In the genomic region with DNA sequence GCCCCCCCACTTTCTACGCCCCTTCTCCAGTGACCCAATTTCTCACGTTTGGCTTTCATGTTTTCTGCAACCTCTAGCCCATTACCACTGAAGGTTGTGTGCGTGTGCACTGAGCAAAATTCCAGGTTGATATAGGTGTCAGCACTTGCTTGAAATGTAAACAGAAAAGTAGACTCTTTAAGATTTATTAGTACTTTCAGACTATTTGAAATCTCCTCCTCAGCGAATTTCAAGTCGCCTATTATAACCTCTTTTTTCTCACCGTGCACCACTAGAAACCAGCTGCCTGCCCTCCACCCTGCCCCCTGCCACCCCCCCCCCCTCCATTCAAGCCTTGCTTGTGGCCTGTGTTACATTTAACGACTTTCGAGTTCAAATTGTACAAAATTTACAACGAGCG, we compare ENCODE assay signal across 1 fruit fly cellular context.
A peak's percentile ranks its signal among the peaks of the same experiment; 100 is the strongest.
TF ChIP-seq lines count a peak whose summit lies in the region.

No protein-coding gene starts in this region.

TF ChIP-seq in whole organism, embryonic, 481 proteins besides CTCF, POLR2A, EP300 and RAD21 (continued from another document):
- TF ChIP-seq Deaf1 (tag; optimal IDR thresholded peaks at IDR 0.05; lab: Kevin White, UChicago) (no peak), Ptx1 (GFP tag; IDR thresholded peaks at IDR 0.05; lab: Robert Waterston, UW) (peak; percentile 60), az2 (GFP tag; optimal IDR thresholded peaks at IDR 0.05; lab: Kevin White, UChicago) (peak; percentile 37), CG12942 (GFP tag; optimal IDR thresholded peaks at IDR 0.05; lab: Kevin White, UChicago) (no peak), CG17385 (GFP tag; optimal IDR thresholded peaks at IDR 0.05; lab: Kevin White, UChicago) (peak; percentile 10), eyg (GFP tag; optimal IDR thresholded peaks at IDR 0.05; lab: Kevin White, UChicago) (no peak), ci (GFP tag; IDR thresholded peaks at IDR 0.05; lab: Robert Waterston, UW) (peak; percentile 75; the same call in 2 of the 3 replicates), CG30431 (GFP tag; optimal IDR thresholded peaks at IDR 0.05; lab: Kevin White, UChicago) (peak; percentile 38), Blimp-1 (GFP tag; optimal IDR thresholded peaks at IDR 0.05; lab: Kevin White, UChicago) (peak; percentile 52), chm (GFP tag; IDR thresholded peaks at IDR 0.05; lab: Robert Waterston, UW) (peak; percentile 58; the same call in 1 of the 2 replicates), Mrtf (GFP tag; IDR thresholded peaks at IDR 0.05; lab: Robert Waterston, UW) (peak; percentile 42; the same call in 1 of the 3 replicates), bbx (GFP tag; IDR thresholded peaks at IDR 0.05; lab: Robert Waterston, UW; ENCODE audit: partially characterized antibody) (no peak), CG3726 (GFP tag; IDR thresholded peaks at IDR 0.05; lab: Robert Waterston, UW) (peak; percentile 43; the same call in 1 of the 3 replicates), fru (optimal IDR thresholded peaks at IDR 0.05; lab: Kevin White, UChicago) (no peak), CG4328 (GFP tag; optimal IDR thresholded peaks at IDR 0.05; lab: Kevin White, UChicago) (no peak), kni (GFP tag; optimal IDR thresholded peaks at IDR 0.05; lab: Kevin White, UChicago) (no peak), CG16863 (GFP tag; optimal IDR thresholded peaks at IDR 0.05; lab: Kevin White, UChicago) (no peak), CG15011 (GFP tag; optimal IDR thresholded peaks at IDR 0.05; lab: Kevin White, UChicago) (no peak), lov (optimal IDR thresholded peaks at IDR 0.05; lab: Kevin White, UChicago) (no peak), lov (GFP tag; IDR thresholded peaks at IDR 0.05; lab: Robert Waterston, UW) (0 out of 3 replicates have a peak, but pooled peaks have one; percentile 40), chinmo (GFP tag; IDR thresholded peaks at IDR 0.05; lab: Robert Waterston, UW; ENCODE audit: partially characterized antibody) (no peak), corto (GFP tag; optimal IDR thresholded peaks at IDR 0.05; lab: Kevin White, UChicago) (no peak), cad (GFP tag; optimal IDR thresholded peaks at IDR 0.05; lab: Kevin White, UChicago) (no peak), CG32532 (GFP tag; IDR thresholded peaks at IDR 0.05; lab: Robert Waterston, UW) (0 out of 2 replicates have a peak, but pooled peaks have one; percentile 25), luna (GFP tag; optimal IDR thresholded peaks at IDR 0.05; lab: Kevin White, UChicago) (no peak), sima (GFP tag; optimal IDR thresholded peaks at IDR 0.05; lab: Kevin White, UChicago) (no peak), bsh (GFP tag; optimal IDR thresholded peaks at IDR 0.05; lab: Kevin White, UChicago) (peak in 1 of 2 experiments; percentile 65), gce (GFP tag; IDR thresholded peaks at IDR 0.05; lab: Robert Waterston, UW) (peak; percentile 54; the same call in 1 of the 3 replicates), dmrt11E (tag; optimal IDR thresholded peaks at IDR 0.05; lab: Kevin White, UChicago) (peak; percentile 60), Opbp (GFP tag; IDR thresholded peaks at IDR 0.05; lab: Robert Waterston, UW; ENCODE audit: partially characterized antibody) (no peak), zen (tag; optimal IDR thresholded peaks at IDR 0.05; lab: Kevin White, UChicago) (no peak), cg (GFP tag; optimal IDR thresholded peaks at IDR 0.05; lab: Kevin White, UChicago) (no peak), CG17829 (tag; optimal IDR thresholded peaks at IDR 0.05; lab: Kevin White, UChicago) (peak; percentile 38), lab (GFP tag; optimal IDR thresholded peaks at IDR 0.05; lab: Kevin White, UChicago) (peak; percentile 39), emc (GFP tag; optimal IDR thresholded peaks at IDR 0.05; lab: Kevin White, UChicago) (no peak), Dp (GFP tag; optimal IDR thresholded peaks at IDR 0.05; lab: Kevin White, UChicago) (no peak), croc (GFP tag; conservative IDR thresholded peaks at IDR 0.05; lab: Robert Waterston, UW) (peak; percentile 57), Dip2 (GFP tag; IDR thresholded peaks at IDR 0.05; lab: Robert Waterston, UW) (no peak), CG31224 (GFP tag; IDR thresholded peaks at IDR 0.05; lab: Robert Waterston, UW) (0 out of 2 replicates have a peak, but pooled peaks have one; percentile 24), CG16779 (GFP tag; IDR thresholded peaks at IDR 0.05; lab: Robert Waterston, UW) (no peak), Hsf (GFP tag; optimal IDR thresholded peaks at IDR 0.05; lab: Kevin White, UChicago) (no peak), org-1 (GFP tag; optimal IDR thresholded peaks at IDR 0.05; lab: Kevin White, UChicago) (peak; percentile 37), CG34224 (GFP tag; IDR thresholded peaks at IDR 0.05; lab: Robert Waterston, UW; ENCODE audit: partially characterized antibody) (no peak), aop (GFP tag; IDR thresholded peaks at IDR 0.05; lab: Robert Waterston, UW) (no peak), CG42726 (GFP tag; IDR thresholded peaks at IDR 0.05; lab: Robert Waterston, UW; ENCODE audit: partially characterized antibody) (no peak), CG4854 (GFP tag; optimal IDR thresholded peaks at IDR 0.05; lab: Kevin White, UChicago) (no peak), CG16813 (GFP tag; IDR thresholded peaks at IDR 0.05; lab: Robert Waterston, UW; ENCODE audit: partially characterized antibody) (no peak), CG18599 (GFP tag; optimal IDR thresholded peaks at IDR 0.05; lab: Kevin White, UChicago) (peak; percentile 48), CG10654 (GFP tag; optimal IDR thresholded peaks at IDR 0.05; lab: Kevin White, UChicago) (peak; percentile 27), CG17328 (GFP tag; IDR thresholded peaks at IDR 0.05; lab: Robert Waterston, UW) (peak; percentile 72), vvl (GFP tag; IDR thresholded peaks at IDR 0.05; lab: Robert Waterston, UW) (peak; percentile 62), crc (GFP tag; optimal IDR thresholded peaks at IDR 0.05; lab: Kevin White, UChicago) (no peak), p53 (GFP tag; optimal IDR thresholded peaks at IDR 0.05; lab: Kevin White, UChicago) (no peak), CG14050 (GFP tag; IDR thresholded peaks at IDR 0.05; lab: Robert Waterston, UW) (0 out of 3 replicates have a peak, but pooled peaks have one; percentile 23), Eip74EF (GFP tag; optimal IDR thresholded peaks at IDR 0.05; lab: Kevin White, UChicago) (no peak), CG18262 (tag; optimal IDR thresholded peaks at IDR 0.05; lab: Kevin White, UChicago) (peak; percentile 60), CG7786 (GFP tag; optimal IDR thresholded peaks at IDR 0.05; lab: Kevin White, UChicago) (no peak), psq (GFP tag; optimal IDR thresholded peaks at IDR 0.05; lab: Kevin White, UChicago) (no peak), knrl (GFP tag; IDR thresholded peaks at IDR 0.05; lab: Robert Waterston, UW; ENCODE audit: partially characterized antibody) (no peak), CG12769 (tag; optimal IDR thresholded peaks at IDR 0.05; lab: Kevin White, UChicago) (peak; percentile 19), CG12155 (GFP tag; optimal IDR thresholded peaks at IDR 0.05; lab: Kevin White, UChicago) (no peak), trh (GFP tag; optimal IDR thresholded peaks at IDR 0.05; lab: Kevin White, UChicago) (no peak), NFAT (GFP tag; IDR thresholded peaks at IDR 0.05; lab: Robert Waterston, UW) (no peak), insv (GFP tag; optimal IDR thresholded peaks at IDR 0.05; lab: Kevin White, UChicago) (no peak), trem (tag; optimal IDR thresholded peaks at IDR 0.05; lab: Kevin White, UChicago) (peak; percentile 7), zfh2 (GFP tag; optimal IDR thresholded peaks at IDR 0.05; lab: Kevin White, UChicago) (no peak), repo (GFP tag; optimal IDR thresholded peaks at IDR 0.05; lab: Kevin White, UChicago) (no peak), Bteb2 (GFP tag; optimal IDR thresholded peaks at IDR 0.05; lab: Kevin White, UChicago) (no peak), Chrac-16 (GFP tag; optimal IDR thresholded peaks at IDR 0.05; lab: Kevin White, UChicago) (peak; percentile 26), ab (GFP tag; optimal IDR thresholded peaks at IDR 0.05; lab: Kevin White, UChicago) (no peak), phol (tag; optimal IDR thresholded peaks at IDR 0.05; lab: Kevin White, UChicago) (peak; percentile 63), CG10431 (GFP tag; optimal IDR thresholded peaks at IDR 0.05; lab: Kevin White, UChicago) (no peak), Trl (optimal IDR thresholded peaks at IDR 0.05; lab: Kevin White, UChicago) (no peak), Trl (GFP tag; optimal IDR thresholded peaks at IDR 0.05; lab: Kevin White, UChicago) (no peak), CHES-1-like (GFP tag; optimal IDR thresholded peaks at IDR 0.05; lab: Kevin White, UChicago) (no peak), exex (tag; optimal IDR thresholded peaks at IDR 0.05; lab: Kevin White, UChicago) (no peak), Hr51 (GFP tag; optimal IDR thresholded peaks at IDR 0.05; lab: Kevin White, UChicago) (peak in 1 of 2 experiments; percentile 47), CG12744 (GFP tag; optimal IDR thresholded peaks at IDR 0.05; lab: Kevin White, UChicago) (no peak), pb (GFP tag; optimal IDR thresholded peaks at IDR 0.05; lab: Kevin White, UChicago) (no peak), CG17802 (tag; optimal IDR thresholded peaks at IDR 0.05; lab: Kevin White, UChicago) (no peak), schlank (tag; optimal IDR thresholded peaks at IDR 0.05; lab: Kevin White, UChicago) (no peak), dysf (GFP tag; IDR thresholded peaks at IDR 0.05; lab: Robert Waterston, UW) (peak; percentile 59; the same call in 2 of the 3 replicates), nom (GFP tag; optimal IDR thresholded peaks at IDR 0.05; lab: Kevin White, UChicago) (no peak), sim (GFP tag; IDR thresholded peaks at IDR 0.05; lab: Robert Waterston, UW) (no peak), gem (tag; optimal IDR thresholded peaks at IDR 0.05; lab: Kevin White, UChicago) (peak; percentile 64), tx (GFP tag; optimal IDR thresholded peaks at IDR 0.05; lab: Kevin White, UChicago) (no peak), CG9727 (GFP tag; optimal IDR thresholded peaks at IDR 0.05; lab: Kevin White, UChicago) (peak; percentile 32), Dip3 (GFP tag; optimal IDR thresholded peaks at IDR 0.05; lab: Kevin White, UChicago) (no peak), prd (optimal IDR thresholded peaks at IDR 0.05; lab: Kevin White, UChicago) (no peak), prd (GFP tag; IDR thresholded peaks at IDR 0.05; lab: Robert Waterston, UW) (peak; percentile 76), dmrt99B (tag; optimal IDR thresholded peaks at IDR 0.05; lab: Kevin White, UChicago) (peak; percentile 69), CG6791 (GFP tag; IDR thresholded peaks at IDR 0.05; lab: Robert Waterston, UW; ENCODE audit: partially characterized antibody) (no peak), CG9817 (tag; optimal IDR thresholded peaks at IDR 0.05; lab: Kevin White, UChicago) (no peak), CG10959 (GFP tag; IDR thresholded peaks at IDR 0.05; lab: Robert Waterston, UW) (peak; percentile 64), ase (GFP tag; IDR thresholded peaks at IDR 0.05; lab: Robert Waterston, UW) (peak; percentile 59), ara (GFP tag; IDR thresholded peaks at IDR 0.05; lab: Robert Waterston, UW) (peak; percentile 58; the same call in 1 of the 2 replicates), CG18011 (GFP tag; optimal IDR thresholded peaks at IDR 0.05; lab: Kevin White, UChicago) (no peak), CG4424 (GFP tag; optimal IDR thresholded peaks at IDR 0.05; lab: Kevin White, UChicago) (peak; percentile 58), salm (tag; optimal IDR thresholded peaks at IDR 0.05; lab: Kevin White, UChicago) (no peak), Elba2 (GFP tag; optimal IDR thresholded peaks at IDR 0.05; lab: Kevin White, UChicago) (no peak), Ets65A (GFP tag; lab: Kevin White, UChicago) (peak; percentile 89), h (optimal IDR thresholded peaks at IDR 0.05; lab: Kevin White, UChicago) (no peak), usp (GFP tag; optimal IDR thresholded peaks at IDR 0.05; lab: Kevin White, UChicago) (no peak)
